Worm (Caenorhabditis elegans) whole organism, L1 larva: Measurements from ENCODE around the gene F55C5.10.

Experiments
- C04F5.9 ChIP-seq: sonication (generic microtip); optimal IDR thresholded peaks from 2 replicates; lab custom pipeline; 2016; ENCODE audit warnings: missing genetic modification characterization, missing compliant biosample characterization
- Y116A8C.19 ChIP-seq: sonication (generic microtip); optimal IDR thresholded peaks from 2 replicates; lab custom pipeline; 2016; ENCODE audit warnings: missing compliant biosample characterization, missing genetic modification characterization, borderline replicate concordance
- aha-1 ChIP-seq: fragments of 150-350 bp; optimal IDR thresholded peaks from 2 replicates; lab custom pipeline; 2014; ENCODE audit warnings: missing biosample characterization, missing genetic modification characterization
- alr-1 ChIP-seq: fragments of 200-800 bp; sonication (Bioruptor generic); optimal IDR thresholded peaks from 2 replicates; lab custom pipeline; 2018; ENCODE audit warnings: borderline replicate concordance, mild to moderate bottlenecking, missing genetic modification characterization, missing compliant biosample characterization
- ceh-8 ChIP-seq: fragments of 200-800 bp; sonication (Bioruptor generic); optimal IDR thresholded peaks from 2 replicates; lab custom pipeline; 2018; ENCODE audit warnings: mild to moderate bottlenecking, missing genetic modification characterization, moderate library complexity, missing compliant biosample characterization
- dsc-1 ChIP-seq: sonication (generic microtip); optimal IDR thresholded peaks from 2 replicates; lab custom pipeline; 2016; ENCODE audit warnings: mild to moderate bottlenecking, missing genetic modification characterization, missing compliant biosample characterization
- efl-1 ChIP-seq, 4 experiments: fragments of 150-350 bp; optimal IDR thresholded peaks in 3 of 4; peaks in 1 of 4; 1 replicate in 1 of 4; 2 replicates in 3 of 4; lab custom pipeline; 2014; ENCODE audit warnings: missing biosample characterization in 2 of 4, missing genetic modification characterization in 2 of 4, missing genetic modification reagents in 2 of 4
- egl-13 ChIP-seq: sonication (generic microtip); optimal IDR thresholded peaks from 2 replicates; lab custom pipeline; 2016; ENCODE audit warnings: missing genotype, missing genetic modification reagents, missing genetic modification characterization, missing compliant biosample characterization
- hlh-17 ChIP-seq: fragments of 200-800 bp; sonication (Bioruptor generic); optimal IDR thresholded peaks from 2 replicates; lab custom pipeline; 2018; ENCODE audit warnings: missing genetic modification characterization, mild to moderate bottlenecking, missing compliant biosample characterization, moderate library complexity, borderline replicate concordance
- hlh-4 ChIP-seq: sonication (generic microtip); optimal IDR thresholded peaks from 2 replicates; lab custom pipeline; 2016; ENCODE audit warnings: mild to moderate bottlenecking, missing genetic modification characterization, missing compliant biosample characterization
- irx-1 ChIP-seq: sonication (generic microtip); optimal IDR thresholded peaks from 2 replicates; lab custom pipeline; 2016; ENCODE audit warnings: missing genetic modification characterization, missing compliant biosample characterization
- isw-1 ChIP-seq: fragments of 200-800 bp; sonication (Bioruptor generic); IDR thresholded peaks from 2 replicates; pipeline ENCODE4 v1.3.6; 2022; ENCODE audit warnings: missing genetic modification characterization, missing compliant biosample characterization
- lin-14 ChIP-seq: fragments of 200-800 bp; sonication (Bioruptor generic); optimal IDR thresholded peaks from 2 replicates; lab custom pipeline; 2018; ENCODE audit warnings: mild to moderate bottlenecking, missing genetic modification characterization, moderate library complexity, missing compliant biosample characterization
- lin-39 ChIP-seq: fragments of 150-350 bp; optimal IDR thresholded peaks from 2 replicates; lab custom pipeline; 2014; ENCODE audit warnings: missing biosample characterization, missing genetic modification reagents, missing genetic modification characterization
- lsy-2 ChIP-seq, 2 experiments: fragments of 150-350 bp; optimal IDR thresholded peaks; 2 replicates each; lab custom pipeline; 2014; ENCODE audit warnings: missing biosample characterization in 2 of 2, missing genetic modification characterization in 2 of 2
- mdl-1 ChIP-seq, 2 experiments: fragments of 150-350 bp; optimal IDR thresholded peaks; 2 replicates each; lab custom pipeline; 2014 to 2017; ENCODE audit warnings: missing biosample characterization in 2 of 2, missing genetic modification characterization in 2 of 2, inconsistent platforms in 1 of 2
- nhr-12 ChIP-seq: sonication (generic microtip); optimal IDR thresholded peaks from 2 replicates; lab custom pipeline; 2017; ENCODE audit warnings: missing biosample characterization, missing genetic modification characterization
- nhr-19 ChIP-seq: fragments of 200-800 bp; sonication (Bioruptor generic); conservative IDR thresholded peaks from 2 replicates; pipeline ENCODE4 v1.3.6; 2022; ENCODE audit warnings: missing genetic modification characterization, missing compliant biosample characterization
- nhr-20 ChIP-seq: sonication (generic microtip); optimal IDR thresholded peaks from 2 replicates; lab custom pipeline; 2016; ENCODE audit warnings: mild to moderate bottlenecking, missing genetic modification characterization, missing compliant biosample characterization
- nhr-47 ChIP-seq: sonication (generic microtip); optimal IDR thresholded peaks from 2 replicates; lab custom pipeline; 2016; ENCODE audit warnings: mild to moderate bottlenecking, missing genetic modification characterization, moderate library complexity, missing compliant biosample characterization
- nhr-71 ChIP-seq: sonication (generic microtip); optimal IDR thresholded peaks from 2 replicates; lab custom pipeline; 2016; ENCODE audit warnings: mild to moderate bottlenecking, missing genetic modification characterization, moderate library complexity, missing compliant biosample characterization
- pag-3 ChIP-seq: sonication (generic microtip); optimal IDR thresholded peaks from 2 replicates; lab custom pipeline; 2017; ENCODE audit warnings: missing genetic modification characterization, mild to moderate bottlenecking, missing compliant biosample characterization, antibody characterized with exemption, borderline replicate concordance; ENCODE audit not compliant: insufficient read depth
- rnt-1 ChIP-seq: sonication (generic microtip); optimal IDR thresholded peaks from 2 replicates; lab custom pipeline; 2016; ENCODE audit warnings: mild to moderate bottlenecking, missing genetic modification characterization, moderate library complexity, missing compliant biosample characterization
- snu-23 ChIP-seq: sonication (generic microtip); optimal IDR thresholded peaks from 2 replicates; lab custom pipeline; 2016; ENCODE audit warnings: missing genetic modification characterization, missing compliant biosample characterization
- sptf-1 ChIP-seq: fragments of 150-350 bp; optimal IDR thresholded peaks from 2 replicates; lab custom pipeline; 2014; ENCODE audit warnings: missing biosample characterization, missing genetic modification characterization
- swsn-7 ChIP-seq: sonication (generic microtip); optimal IDR thresholded peaks from 2 replicates; lab custom pipeline; 2016; ENCODE audit warnings: missing genetic modification characterization, missing compliant biosample characterization
- tbx-2 ChIP-seq: sonication (generic microtip); optimal IDR thresholded peaks from 2 replicates; lab custom pipeline; 2016; ENCODE audit warnings: missing genetic modification characterization, missing compliant biosample characterization
- tlp-1 ChIP-seq: fragments of 150-350 bp; optimal IDR thresholded peaks from 2 replicates; lab custom pipeline; 2014; ENCODE audit warnings: missing biosample characterization, missing genetic modification characterization
- unc-130 ChIP-seq: fragments of 150-350 bp; optimal IDR thresholded peaks from 2 replicates; lab custom pipeline; 2017; ENCODE audit warnings: missing biosample characterization, missing genetic modification characterization, inconsistent platforms
- unc-30 ChIP-seq: sonication (generic microtip); optimal IDR thresholded peaks from 2 replicates; lab custom pipeline; 2017; ENCODE audit warnings: missing biosample characterization, missing genetic modification characterization
- unc-62 ChIP-seq: fragments of 150-350 bp; optimal IDR thresholded peaks from 2 replicates; lab custom pipeline; 2014; ENCODE audit warnings: missing biosample characterization, missing genetic modification reagents, missing genetic modification characterization
- xbp-1 ChIP-seq: sonication (generic microtip); optimal IDR thresholded peaks from 2 replicates; lab custom pipeline; 2016; ENCODE audit warnings: missing genetic modification characterization, missing compliant biosample characterization
- zag-1 ChIP-seq: fragments of 150-350 bp; optimal IDR thresholded peaks from 2 replicates; lab custom pipeline; 2014; ENCODE audit warnings: missing biosample characterization, missing genetic modification characterization
- ztf-11 ChIP-seq, 2 experiments: sonication (generic microtip); optimal IDR thresholded peaks; 2 replicates each; lab custom pipeline; 2016 to 2017; ENCODE audit warnings: missing genetic modification characterization in 2 of 2, missing biosample characterization in 1 of 2, missing compliant biosample characterization in 1 of 2

F55C5.10 gene

DNA sequence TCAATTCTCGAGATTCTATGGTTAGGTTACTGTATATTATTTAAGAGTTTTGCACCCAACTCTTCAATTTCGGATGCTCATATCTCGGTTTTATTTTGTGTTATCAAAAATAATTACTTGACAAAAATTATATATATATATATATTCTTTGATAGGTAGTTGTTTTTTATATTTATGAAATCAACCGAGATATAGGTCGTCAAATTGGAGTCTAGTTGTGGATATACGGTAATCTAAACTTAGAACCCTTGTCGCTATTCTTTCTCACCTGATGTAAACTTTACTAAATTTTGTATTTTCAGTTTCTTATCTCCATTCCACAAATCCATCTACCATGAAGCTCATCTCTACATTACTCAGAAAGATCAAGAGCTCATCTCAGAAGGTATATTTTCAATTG lies at the start of gene F55C5.10:
TSS of gene F55C5.10 (plus strand) at position 301 of the 400 bp plus-strand sequence.
- TF ChIP-seq egl-13 (tag; lab: Kevin White, UChicago), result no peak
- TF ChIP-seq tlp-1 (tag; lab: Kevin White, UChicago), result no peak
- TF ChIP-seq swsn-7 (tag; lab: Kevin White, UChicago), result no peak
- TF ChIP-seq C04F5.9, result no peak
- no peak for TF ChIP-seq aha-1 (tag; lab: Kevin White, UChicago)
- no peak for TF ChIP-seq Y116A8C.19 (tag; lab: Kevin White, UChicago)
- TF ChIP-seq tbx-2 (tag; lab: Kevin White, UChicago), result no peak
- no peak for TF ChIP-seq hlh-4
- no peak for TF ChIP-seq unc-30 (tag; lab: Kevin White, UChicago)
- no peak for TF ChIP-seq ceh-8
- no peak for TF ChIP-seq zag-1 (tag; lab: Kevin White, UChicago)
- TF ChIP-seq alr-1, result no peak
- TF ChIP-seq sptf-1 (tag; lab: Kevin White, UChicago), result no peak
- TF ChIP-seq isw-1 (GFP tag; lab: Robert Waterston, UW), result no peak
- no peak for TF ChIP-seq xbp-1 (tag; lab: Kevin White, UChicago)

DNA sequence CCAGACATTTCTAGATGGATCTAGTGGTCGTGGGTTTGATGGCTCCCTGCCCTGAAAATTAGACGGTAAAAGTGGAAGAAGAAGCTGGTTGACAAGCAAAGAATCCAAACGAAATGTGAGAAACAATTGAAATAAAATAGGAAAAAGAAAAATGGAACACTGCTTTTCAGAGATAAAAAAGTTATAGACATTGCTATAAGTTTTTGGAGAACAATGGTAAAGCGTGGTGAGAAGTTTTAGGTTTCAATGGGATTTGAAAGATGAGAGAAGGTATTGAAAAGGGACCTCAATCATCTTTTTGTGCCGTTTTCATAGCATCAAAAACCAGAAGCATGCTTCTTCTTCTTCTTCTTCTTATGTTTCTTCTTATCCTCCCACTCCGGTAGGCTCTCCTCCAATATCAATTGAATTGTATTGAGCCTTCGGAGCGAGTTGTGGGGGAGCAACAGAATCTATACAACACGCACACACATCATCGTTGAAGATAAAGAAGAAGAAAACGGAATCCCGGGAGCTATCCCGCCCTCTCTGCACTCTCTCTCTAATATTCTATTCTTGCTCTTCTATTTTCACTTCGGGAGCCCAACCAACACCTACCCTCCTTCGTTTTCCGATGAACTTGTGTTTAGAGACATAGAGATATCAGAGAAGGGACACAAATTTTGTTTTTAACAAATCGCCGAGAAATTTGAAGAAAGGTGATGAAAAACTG lies 48.8 kb upstream of the F55C5.10 start, which contains the start of gene myo-3:
TSS of gene myo-3 (minus strand) at position 51 of the 712 bp plus-strand sequence.
- TF ChIP-seq efl-1 (optimal IDR thresholded peaks at IDR 0.05; lab: Kevin White, UChicago) (no peak), efl-1 (GFP tag; optimal IDR thresholded peaks at IDR 0.05 in 1 of 2; lab: Kevin White, UChicago) (peak in 1 of 2 experiments; percentile 31), nhr-19 (GFP tag; lab: Robert Waterston, UW) (peak; percentile 26), nhr-12 (tag; lab: Kevin White, UChicago) (no peak), nhr-71 (tag; lab: Kevin White, UChicago) (peak; percentile 68), nhr-47 (tag; lab: Kevin White, UChicago) (no peak), nhr-20 (tag; lab: Kevin White, UChicago) (peak; percentile 8), unc-130 (peak; percentile 13), hlh-17 (GFP tag; lab: Kevin White, UChicago) (no peak), snu-23 (peak; percentile 19), rnt-1 (tag; lab: Kevin White, UChicago) (peak; percentile 61), dsc-1 (tag; lab: Kevin White, UChicago) (peak; percentile 23), lin-14 (GFP tag; lab: Kevin White, UChicago) (peak; percentile 79), lsy-2 (tag; optimal IDR thresholded peaks at IDR 0.05; lab: Kevin White, UChicago) (peak in 1 of 2 experiments; percentile 27)

DNA sequence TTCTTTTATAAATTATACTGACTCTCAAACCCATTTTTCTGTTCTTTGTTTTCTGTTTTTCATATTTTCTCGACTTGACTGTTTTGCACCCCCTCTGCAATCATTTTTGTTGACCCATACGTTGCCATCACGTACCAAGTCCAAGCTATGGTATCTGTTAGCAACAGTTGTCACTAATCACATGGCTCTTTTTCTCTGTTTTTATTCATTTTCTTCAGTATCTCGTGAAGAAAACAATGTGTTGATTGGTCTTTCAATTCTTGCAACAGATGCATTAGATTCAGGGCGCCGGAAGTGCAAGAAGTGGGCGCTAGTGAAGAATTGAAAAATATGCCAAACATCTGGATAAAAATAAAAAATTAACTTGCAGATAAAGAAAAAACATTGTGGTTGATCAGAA lies 47.8 kb upstream of the F55C5.10 start:
- peak in 1 of 2 experiments; percentile 14 for TF ChIP-seq mdl-1 (tag; optimal IDR thresholded peaks at IDR 0.05; lab: Kevin White, UChicago)
- peak; percentile 32 to 60 for TF ChIP-seq lsy-2 (tag; optimal IDR thresholded peaks at IDR 0.05; lab: Kevin White, UChicago)
- TF ChIP-seq lin-14 (GFP tag; lab: Kevin White, UChicago), result peak; percentile 78
- TF ChIP-seq pag-3 (tag; lab: Kevin White, UChicago), result peak; percentile 66
- TF ChIP-seq nhr-19 (GFP tag; lab: Robert Waterston, UW), result peak; percentile 48
- TF ChIP-seq ztf-11 (tag; optimal IDR thresholded peaks at IDR 0.05; lab: Kevin White, UChicago), result no peak
- TF ChIP-seq irx-1 (tag; lab: Kevin White, UChicago), result no peak
- peak; percentile 38 for TF ChIP-seq snu-23
- peak; percentile 75 for TF ChIP-seq rnt-1 (tag; lab: Kevin White, UChicago)
- peak; percentile 71 for TF ChIP-seq nhr-71 (tag; lab: Kevin White, UChicago)
- TF ChIP-seq unc-62 (GFP tag; lab: Kevin White, UChicago), result no peak
- peak; percentile 33 for TF ChIP-seq dsc-1 (tag; lab: Kevin White, UChicago)
- peak; percentile 85 for TF ChIP-seq lin-39 (tag; lab: Kevin White, UChicago)
- TF ChIP-seq, all 84 proteins: peak for 10
